Worm (Caenorhabditis elegans) whole organism, L1 larva: ENCODE results near the gene folt-3.

Source experiments
- C04F5.9 ChIP-seq: sonication (generic microtip); optimal IDR thresholded peaks from 2 replicates; lab custom pipeline; 2016; ENCODE audit warnings: missing genetic modification characterization, missing compliant biosample characterization
- C16A3.4 ChIP-seq: fragments of 150-350 bp; optimal IDR thresholded peaks from 2 replicates; lab custom pipeline; 2014; ENCODE audit warnings: missing biosample characterization, missing genetic modification characterization
- C34B4.2 ChIP-seq: sonication (generic microtip); optimal IDR thresholded peaks from 2 replicates; lab custom pipeline; 2017; ENCODE audit warnings: mild to moderate bottlenecking, missing genetic modification characterization, missing compliant biosample characterization
- F16B12.6 ChIP-seq: fragments of 150-350 bp; optimal IDR thresholded peaks from 2 replicates; lab custom pipeline; 2014; ENCODE audit warnings: missing biosample characterization, missing genetic modification characterization
- Y116A8C.19 ChIP-seq: sonication (generic microtip); optimal IDR thresholded peaks from 2 replicates; lab custom pipeline; 2016; ENCODE audit warnings: missing compliant biosample characterization, missing genetic modification characterization, borderline replicate concordance
- aha-1 ChIP-seq: fragments of 150-350 bp; optimal IDR thresholded peaks from 2 replicates; lab custom pipeline; 2014; ENCODE audit warnings: missing biosample characterization, missing genetic modification characterization
- aly-2 ChIP-seq: fragments of 150-350 bp; optimal IDR thresholded peaks from 2 replicates; lab custom pipeline; 2014; ENCODE audit warnings: missing biosample characterization, missing genetic modification characterization
- blmp-1 ChIP-seq: fragments of 150-350 bp; optimal IDR thresholded peaks from 2 replicates; lab custom pipeline; 2014; ENCODE audit warnings: missing biosample characterization, missing genetic modification characterization
- ceh-63 ChIP-seq: fragments of 200-800 bp; sonication (Bioruptor generic); optimal IDR thresholded peaks from 2 replicates; lab custom pipeline; 2018; ENCODE audit warnings: mild to moderate bottlenecking, missing genetic modification characterization, missing compliant biosample characterization
- ceh-88 ChIP-seq: fragments of 200-800 bp; sonication (Bioruptor generic); IDR thresholded peaks from 2 replicates; pipeline ENCODE4 v1.3.6; 2022; ENCODE audit warnings: missing genetic modification characterization, missing compliant biosample characterization
- ces-1 ChIP-seq: fragments of 150-350 bp; optimal IDR thresholded peaks from 2 replicates; lab custom pipeline; 2014; ENCODE audit warnings: missing biosample characterization, missing genetic modification reagents, missing genetic modification characterization
- dsc-1 ChIP-seq: sonication (generic microtip); optimal IDR thresholded peaks from 2 replicates; lab custom pipeline; 2016; ENCODE audit warnings: mild to moderate bottlenecking, missing genetic modification characterization, missing compliant biosample characterization
- efl-3 ChIP-seq: fragments of 200-800 bp; sonication (Bioruptor generic); optimal IDR thresholded peaks from 2 replicates; lab custom pipeline; 2018; ENCODE audit warnings: mild to moderate bottlenecking, missing genetic modification characterization, missing compliant biosample characterization
- elt-2 ChIP-seq: sonication (generic microtip); optimal IDR thresholded peaks from 2 replicates; lab custom pipeline; 2016; ENCODE audit warnings: missing genetic modification characterization, mild to moderate bottlenecking, inconsistent platforms, missing compliant biosample characterization, missing genetic modification reagents
- elt-3 ChIP-seq, 6 experiments: fragments of 150-350 bp in 1 of 6; sonication (generic microtip); optimal IDR thresholded peaks; 2 replicates each; lab custom pipeline; 2017 to 2018; ENCODE audit warnings: missing biosample characterization in 6 of 6, missing genetic modification characterization in 6 of 6, inconsistent platforms in 1 of 6
- ets-5 ChIP-seq: fragments of 200-800 bp; sonication (Bioruptor generic); IDR thresholded peaks from 2 replicates; pipeline ENCODE4 v1.3.6; 2022; ENCODE audit warnings: missing genetic modification characterization, missing compliant biosample characterization
- fkh-10 ChIP-seq: sonication (generic microtip); optimal IDR thresholded peaks from 2 replicates; lab custom pipeline; 2017; ENCODE audit warnings: missing biosample characterization, missing genetic modification reagents, missing genetic modification characterization
- fkh-8 ChIP-seq: sonication (generic microtip); optimal IDR thresholded peaks from 2 replicates; lab custom pipeline; 2016; ENCODE audit warnings: mild to moderate bottlenecking, missing genetic modification characterization, missing compliant biosample characterization
- fos-1 ChIP-seq: fragments of 150-350 bp; optimal IDR thresholded peaks from 2 replicates; lab custom pipeline; 2014; ENCODE audit warnings: missing biosample characterization, missing genetic modification characterization
- grh-1 ChIP-seq: fragments of 200-800 bp; sonication (Bioruptor generic); IDR thresholded peaks from 2 replicates; pipeline ENCODE4 v1.3.6; 2022; ENCODE audit warnings: missing genetic modification reagents, missing genetic modification characterization, missing compliant biosample characterization
- irx-1 ChIP-seq: sonication (generic microtip); optimal IDR thresholded peaks from 2 replicates; lab custom pipeline; 2016; ENCODE audit warnings: missing genetic modification characterization, missing compliant biosample characterization
- isw-1 ChIP-seq: fragments of 200-800 bp; sonication (Bioruptor generic); IDR thresholded peaks from 2 replicates; pipeline ENCODE4 v1.3.6; 2022; ENCODE audit warnings: missing genetic modification characterization, missing compliant biosample characterization
- jun-1 ChIP-seq: fragments of 150-350 bp; optimal IDR thresholded peaks from 2 replicates; lab custom pipeline; 2014; ENCODE audit warnings: missing biosample characterization, missing genetic modification reagents, missing genetic modification characterization
- lin-14 ChIP-seq: fragments of 200-800 bp; sonication (Bioruptor generic); optimal IDR thresholded peaks from 2 replicates; lab custom pipeline; 2018; ENCODE audit warnings: mild to moderate bottlenecking, missing genetic modification characterization, moderate library complexity, missing compliant biosample characterization
- lin-15B ChIP-seq: fragments of 150-350 bp; sonication (generic microtip); optimal IDR thresholded peaks from 3 replicates; lab custom pipeline; 2014; ENCODE audit warnings: missing biosample characterization, missing genetic modification characterization
- lin-35 ChIP-seq, 2 experiments: fragments of 150-350 bp; optimal IDR thresholded peaks; 2 replicates each; lab custom pipeline; 2014; ENCODE audit warnings: missing biosample characterization in 2 of 2, missing genetic modification characterization in 2 of 2, missing genetic modification reagents in 2 of 2
- lir-3 ChIP-seq: sonication (generic microtip); optimal IDR thresholded peaks from 2 replicates; lab custom pipeline; 2016; ENCODE audit warnings: mild to moderate bottlenecking, missing genetic modification characterization, moderate library complexity, missing compliant biosample characterization; ENCODE audit not compliant: poor library complexity
- lsy-2 ChIP-seq, 2 experiments: fragments of 150-350 bp; optimal IDR thresholded peaks; 2 replicates each; lab custom pipeline; 2014; ENCODE audit warnings: missing biosample characterization in 2 of 2, missing genetic modification characterization in 2 of 2
- mab-9 ChIP-seq: fragments of 200-800 bp; sonication (Bioruptor generic); IDR thresholded peaks from 2 replicates; pipeline ENCODE4 v1.3.6; 2022; ENCODE audit warnings: missing genetic modification reagents, missing genetic modification characterization, missing compliant biosample characterization
- mdl-1 ChIP-seq, 2 experiments: fragments of 150-350 bp; optimal IDR thresholded peaks; 2 replicates each; lab custom pipeline; 2014 to 2017; ENCODE audit warnings: missing biosample characterization in 2 of 2, missing genetic modification characterization in 2 of 2, inconsistent platforms in 1 of 2
- mef-2 ChIP-seq: fragments of 150-350 bp; optimal IDR thresholded peaks from 2 replicates; lab custom pipeline; 2014; ENCODE audit warnings: missing biosample characterization, missing genetic modification characterization
- nhr-11 ChIP-seq: fragments of 150-350 bp; optimal IDR thresholded peaks from 2 replicates; lab custom pipeline; 2014; ENCODE audit warnings: missing biosample characterization, missing genetic modification characterization
- nhr-28 ChIP-seq: fragments of 150-350 bp; optimal IDR thresholded peaks from 2 replicates; lab custom pipeline; 2014; ENCODE audit warnings: missing biosample characterization, missing genetic modification characterization
- nhr-47 ChIP-seq: sonication (generic microtip); optimal IDR thresholded peaks from 2 replicates; lab custom pipeline; 2016; ENCODE audit warnings: mild to moderate bottlenecking, missing genetic modification characterization, moderate library complexity, missing compliant biosample characterization
- nhr-71 ChIP-seq: sonication (generic microtip); optimal IDR thresholded peaks from 2 replicates; lab custom pipeline; 2016; ENCODE audit warnings: mild to moderate bottlenecking, missing genetic modification characterization, moderate library complexity, missing compliant biosample characterization
- nhr-77 ChIP-seq: fragments of 150-350 bp; optimal IDR thresholded peaks from 2 replicates; lab custom pipeline; 2014; ENCODE audit warnings: missing biosample characterization, missing genetic modification characterization
- nhr-85 ChIP-seq: sonication (generic microtip); peaks from one replicate; lab custom pipeline; 2016; ENCODE audit warnings: missing genetic modification characterization, inconsistent platforms, missing compliant biosample characterization
- pag-3 ChIP-seq: sonication (generic microtip); optimal IDR thresholded peaks from 2 replicates; lab custom pipeline; 2017; ENCODE audit warnings: missing genetic modification characterization, mild to moderate bottlenecking, missing compliant biosample characterization, antibody characterized with exemption, borderline replicate concordance; ENCODE audit not compliant: insufficient read depth
- rnt-1 ChIP-seq: sonication (generic microtip); optimal IDR thresholded peaks from 2 replicates; lab custom pipeline; 2016; ENCODE audit warnings: mild to moderate bottlenecking, missing genetic modification characterization, moderate library complexity, missing compliant biosample characterization
- skn-1 ChIP-seq: fragments of 150-350 bp; optimal IDR thresholded peaks from 2 replicates; lab custom pipeline; 2014; ENCODE audit warnings: missing biosample characterization, missing genetic modification characterization
- snpc-4 ChIP-seq: fragments of 150-350 bp; optimal IDR thresholded peaks from 2 replicates; lab custom pipeline; 2014; ENCODE audit warnings: missing biosample characterization, missing genetic modification characterization
- sup-37 ChIP-seq: fragments of 200-800 bp; sonication (Bioruptor generic); optimal IDR thresholded peaks from 2 replicates; lab custom pipeline; 2018; ENCODE audit warnings: mild to moderate bottlenecking, missing genetic modification characterization, missing compliant biosample characterization
- swsn-7 ChIP-seq: sonication (generic microtip); optimal IDR thresholded peaks from 2 replicates; lab custom pipeline; 2016; ENCODE audit warnings: missing genetic modification characterization, missing compliant biosample characterization
- tbx-2 ChIP-seq: sonication (generic microtip); optimal IDR thresholded peaks from 2 replicates; lab custom pipeline; 2016; ENCODE audit warnings: missing genetic modification characterization, missing compliant biosample characterization
- tlp-1 ChIP-seq: fragments of 150-350 bp; optimal IDR thresholded peaks from 2 replicates; lab custom pipeline; 2014; ENCODE audit warnings: missing biosample characterization, missing genetic modification characterization
- unc-30 ChIP-seq: sonication (generic microtip); optimal IDR thresholded peaks from 2 replicates; lab custom pipeline; 2017; ENCODE audit warnings: missing biosample characterization, missing genetic modification characterization
- unc-62 ChIP-seq: fragments of 150-350 bp; optimal IDR thresholded peaks from 2 replicates; lab custom pipeline; 2014; ENCODE audit warnings: missing biosample characterization, missing genetic modification reagents, missing genetic modification characterization
- unc-86 ChIP-seq: sonication (generic microtip); optimal IDR thresholded peaks from 2 replicates; lab custom pipeline; 2016; ENCODE audit warnings: missing genetic modification characterization, missing compliant biosample characterization
- unc-98 ChIP-seq: fragments of 200-800 bp; sonication (Bioruptor generic); IDR thresholded peaks from 2 replicates; pipeline ENCODE4 v1.3.6; 2022; ENCODE audit warnings: missing genetic modification characterization, missing compliant biosample characterization
- vab-15 ChIP-seq: sonication (generic microtip); optimal IDR thresholded peaks from 2 replicates; lab custom pipeline; 2017; ENCODE audit warnings: missing genotype, mild to moderate bottlenecking, missing genetic modification characterization, missing compliant biosample characterization
- xbp-1 ChIP-seq: sonication (generic microtip); optimal IDR thresholded peaks from 2 replicates; lab custom pipeline; 2016; ENCODE audit warnings: missing genetic modification characterization, missing compliant biosample characterization
- zag-1 ChIP-seq: fragments of 150-350 bp; optimal IDR thresholded peaks from 2 replicates; lab custom pipeline; 2014; ENCODE audit warnings: missing biosample characterization, missing genetic modification characterization
- zip-4 ChIP-seq: fragments of 200-800 bp; sonication (Bioruptor generic); optimal IDR thresholded peaks from 2 replicates; lab custom pipeline; 2018; ENCODE audit warnings: mild to moderate bottlenecking, missing genetic modification characterization, moderate library complexity, missing compliant biosample characterization
- ztf-11 ChIP-seq, 2 experiments: sonication (generic microtip); optimal IDR thresholded peaks; 2 replicates each; lab custom pipeline; 2016 to 2017; ENCODE audit warnings: missing genetic modification characterization in 2 of 2, missing biosample characterization in 1 of 2, missing compliant biosample characterization in 1 of 2

The folt-3 gene

DNA sequence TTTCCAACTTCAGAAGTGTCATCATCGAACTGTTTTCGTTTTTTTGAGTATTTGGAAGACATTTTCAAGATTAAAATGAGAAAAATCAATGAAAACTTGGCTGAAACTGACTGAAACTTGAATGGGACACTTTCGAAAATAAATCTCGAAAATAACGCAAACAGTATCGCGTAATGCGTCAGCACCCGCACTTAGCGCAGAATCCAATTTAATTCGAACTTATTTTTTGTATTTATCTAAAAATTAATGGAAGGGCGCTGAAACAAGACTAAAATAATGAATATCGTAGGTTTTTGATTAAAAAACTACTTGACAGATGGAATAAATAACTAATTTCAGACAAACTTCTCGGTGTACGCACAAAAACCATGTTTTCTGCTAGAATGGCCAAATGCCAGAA, 34.0 kb downstream of the folt-3 start, which contains the start of the genes snu-66 and ints-9 (continued):
- no peak for TF ChIP-seq sup-37
- TF ChIP-seq xbp-1 (tag; lab: Kevin White, UChicago): peak; percentile 72
- TF ChIP-seq ces-1 (GFP tag; lab: Kevin White, UChicago): no peak
- peak; percentile 74 for TF ChIP-seq C16A3.4 (tag; lab: Kevin White, UChicago)
- peak; percentile 53 for TF ChIP-seq unc-86 (tag; lab: Kevin White, UChicago)
- no peak for TF ChIP-seq zag-1 (tag; lab: Kevin White, UChicago)
- peak; percentile 18 for TF ChIP-seq lir-3
- no peak for TF ChIP-seq pag-3 (tag; lab: Kevin White, UChicago)
- peak; percentile 68 for TF ChIP-seq dsc-1 (tag; lab: Kevin White, UChicago)
- TF ChIP-seq swsn-7 (tag; lab: Kevin White, UChicago): peak; percentile 80
- no peak for TF ChIP-seq ets-5 (GFP tag; lab: Robert Waterston, UW)
- peak; percentile 75 to 85 for TF ChIP-seq lin-35 (GFP tag; optimal IDR thresholded peaks at IDR 0.05; lab: Kevin White, UChicago)
- no peak for TF ChIP-seq mab-9 (GFP tag; lab: Robert Waterston, UW)
- TF ChIP-seq rnt-1 (tag; lab: Kevin White, UChicago): peak; percentile 79
- no peak for TF ChIP-seq fkh-10 (GFP tag; lab: Kevin White, UChicago)
- peak in 1 of 2 experiments; percentile 33 for TF ChIP-seq ztf-11 (tag; optimal IDR thresholded peaks at IDR 0.05; lab: Kevin White, UChicago)
- no peak for TF ChIP-seq mef-2 (tag; lab: Kevin White, UChicago)
- TF ChIP-seq grh-1: peak; percentile 64
- TF ChIP-seq tlp-1 (tag; lab: Kevin White, UChicago): no peak
- TF ChIP-seq fkh-8 (tag; lab: Kevin White, UChicago): peak; percentile 33
- peak; percentile 41 for TF ChIP-seq snpc-4
- TF ChIP-seq aly-2: no peak
- no peak for TF ChIP-seq unc-98
- TF ChIP-seq jun-1 (tag; lab: Kevin White, UChicago): peak; percentile 30
- TF ChIP-seq zip-4 (GFP tag; lab: Kevin White, UChicago): no peak
- no peak for TF ChIP-seq elt-2 (tag; lab: Kevin White, UChicago)
- TF ChIP-seq nhr-77 (tag; lab: Kevin White, UChicago): peak; percentile 10
- no peak for TF ChIP-seq ceh-63
- peak; percentile 66 for TF ChIP-seq blmp-1 (tag; lab: Kevin White, UChicago)
- peak; percentile 84 for TF ChIP-seq nhr-71 (tag; lab: Kevin White, UChicago)
- TF ChIP-seq nhr-85 (tag; lab: Kevin White, UChicago): peak; percentile 81
- TF ChIP-seq lin-14: peak; percentile 66
- TF ChIP-seq vab-15 (tag; lab: Kevin White, UChicago): no peak
- TF ChIP-seq isw-1: peak; percentile 53
- peak; percentile 34 for TF ChIP-seq fos-1 (tag; lab: Kevin White, UChicago)
- TF ChIP-seq Y116A8C.19: no peak
- TF ChIP-seq nhr-47 (tag; lab: Kevin White, UChicago): peak; percentile 81
- TF ChIP-seq unc-30 (tag; lab: Kevin White, UChicago): no peak
- TF ChIP-seq lin-15B (tag; lab: Kevin White, UChicago): peak; percentile 63
- peak in 2 of 6 experiments; percentile 23 to 35 for TF ChIP-seq elt-3 (tag; optimal IDR thresholded peaks at IDR 0.05; lab: Kevin White, UChicago)
- no peak for TF ChIP-seq aha-1
- no peak for TF ChIP-seq ceh-88 (GFP tag; lab: Robert Waterston, UW)
- TF ChIP-seq nhr-11 (tag; lab: Kevin White, UChicago): no peak
- TF ChIP-seq mdl-1 (tag; optimal IDR thresholded peaks at IDR 0.05; lab: Kevin White, UChicago): peak in 1 of 2 experiments; percentile 41
- TF ChIP-seq C34B4.2 (tag; lab: Kevin White, UChicago): no peak
- peak; percentile 79 to 80 for TF ChIP-seq lsy-2 (tag; optimal IDR thresholded peaks at IDR 0.05; lab: Kevin White, UChicago)
- TF ChIP-seq irx-1: peak; percentile 46
- TF ChIP-seq nhr-28 (tag; lab: Kevin White, UChicago): no peak
- peak; percentile 72 for TF ChIP-seq tbx-2 (tag; lab: Kevin White, UChicago)
- no peak for TF ChIP-seq C04F5.9 (tag; lab: Kevin White, UChicago)
- peak; percentile 54 for TF ChIP-seq skn-1 (tag; lab: Kevin White, UChicago)
- TF ChIP-seq unc-62 (GFP tag; lab: Kevin White, UChicago): no peak
- TF ChIP-seq F16B12.6 (tag; lab: Kevin White, UChicago): peak; percentile 36
- no peak for TF ChIP-seq efl-3 (GFP tag; lab: Kevin White, UChicago)
